Worm (Caenorhabditis elegans) whole organism, L2 larva: ENCODE data around the gene oac-4.

ENCODE experiments used
- C34F6.9 ChIP-seq: fragments of 150-350 bp; optimal IDR thresholded peaks from 2 replicates; lab custom pipeline; 2014; ENCODE audit warnings: missing biosample characterization, missing genetic modification characterization
- F13H6.1 ChIP-seq: sonication (generic microtip); optimal IDR thresholded peaks from 2 replicates; lab custom pipeline; 2016; ENCODE audit warnings: missing genetic modification characterization, missing compliant biosample characterization
- R02D3.7 ChIP-seq: fragments of 150-350 bp; optimal IDR thresholded peaks from 2 replicates; lab custom pipeline; 2014; ENCODE audit warnings: missing biosample characterization, missing genetic modification characterization
- Y55F3AM.14 ChIP-seq: fragments of 200-800 bp; sonication (Bioruptor generic); optimal IDR thresholded peaks from 2 replicates; lab custom pipeline; 2018; ENCODE audit warnings: mild to moderate bottlenecking, missing genetic modification characterization, missing compliant biosample characterization
- ZK546.5 ChIP-seq: sonication (generic microtip); optimal IDR thresholded peaks from 2 replicates; lab custom pipeline; 2017; ENCODE audit warnings: missing biosample characterization, missing genetic modification characterization
- aly-2 ChIP-seq: fragments of 150-350 bp; optimal IDR thresholded peaks from 2 replicates; lab custom pipeline; 2014; ENCODE audit warnings: missing biosample characterization, missing genetic modification characterization
- ama-1 ChIP-seq: fragments of 150-350 bp; optimal IDR thresholded peaks from 2 replicates; lab custom pipeline; 2018; ENCODE audit warnings: inconsistent platforms
- egl-27 ChIP-seq: sonication (generic microtip); optimal IDR thresholded peaks from 3 replicates; lab custom pipeline; 2017; ENCODE audit warnings: missing biosample characterization, missing genetic modification reagents, missing genetic modification characterization
- elt-1 ChIP-seq: fragments of 150-350 bp; optimal IDR thresholded peaks from 2 replicates; lab custom pipeline; 2014; ENCODE audit warnings: missing biosample characterization, missing genetic modification characterization
- elt-3 ChIP-seq: sonication (generic microtip); optimal IDR thresholded peaks from 2 replicates; lab custom pipeline; 2017; ENCODE audit warnings: missing biosample characterization, missing genetic modification characterization
- fos-1 ChIP-seq: fragments of 150-350 bp; optimal IDR thresholded peaks from 2 replicates; lab custom pipeline; 2014; ENCODE audit warnings: missing biosample characterization, missing genetic modification characterization
- gmeb-1 ChIP-seq: fragments of 150-350 bp; optimal IDR thresholded peaks from 2 replicates; lab custom pipeline; 2014; ENCODE audit warnings: missing biosample characterization, missing genetic modification characterization
- lin-11 ChIP-seq: fragments of 150-350 bp; sonication (generic microtip); optimal IDR thresholded peaks from 2 replicates; lab custom pipeline; 2014; ENCODE audit warnings: missing biosample characterization, missing genetic modification characterization, inconsistent platforms, mixed read lengths
- lin-13 ChIP-seq: fragments of 150-350 bp; optimal IDR thresholded peaks from 2 replicates; lab custom pipeline; 2014; ENCODE audit warnings: missing biosample characterization, missing genetic modification reagents, missing genetic modification characterization
- mbf-1 ChIP-seq: sonication (generic microtip); optimal IDR thresholded peaks from 2 replicates; lab custom pipeline; 2017; ENCODE audit warnings: missing biosample characterization, missing genetic modification characterization
- mdl-1 ChIP-seq, 2 experiments: fragments of 150-350 bp in 1 of 2; sonication (generic microtip) in 1 of 2; optimal IDR thresholded peaks; 2 replicates each; lab custom pipeline; 2017; ENCODE audit warnings: missing biosample characterization in 2 of 2, missing genetic modification characterization in 2 of 2
- nhr-12 ChIP-seq: fragments of 150-350 bp; optimal IDR thresholded peaks from 2 replicates; lab custom pipeline; 2014; ENCODE audit warnings: missing biosample characterization, missing genetic modification characterization
- nhr-129 ChIP-seq: fragments of 150-350 bp; optimal IDR thresholded peaks from 2 replicates; lab custom pipeline; 2014; ENCODE audit warnings: missing biosample characterization, missing genetic modification characterization
- nhr-21 ChIP-seq: fragments of 150-350 bp; optimal IDR thresholded peaks from 2 replicates; lab custom pipeline; 2014; ENCODE audit warnings: missing biosample characterization, missing genetic modification characterization
- nhr-23 ChIP-seq: fragments of 150-350 bp; optimal IDR thresholded peaks from 2 replicates; lab custom pipeline; 2014; ENCODE audit warnings: missing biosample characterization, missing genetic modification reagents, missing genetic modification characterization
- nhr-237 ChIP-seq: fragments of 150-350 bp; optimal IDR thresholded peaks from 2 replicates; lab custom pipeline; 2014; ENCODE audit warnings: missing biosample characterization, missing genetic modification characterization
- nhr-25 ChIP-seq: fragments of 150-350 bp; sonication (generic microtip); optimal IDR thresholded peaks from 3 replicates; lab custom pipeline; 2014; ENCODE audit warnings: missing biosample characterization, missing genetic modification characterization
- peb-1 ChIP-seq: fragments of 150-350 bp; optimal IDR thresholded peaks from 2 replicates; lab custom pipeline; 2014; ENCODE audit warnings: missing biosample characterization, missing genetic modification characterization
- sem-4 ChIP-seq: fragments of 150-350 bp; optimal IDR thresholded peaks from 2 replicates; lab custom pipeline; 2014; ENCODE audit warnings: missing biosample characterization, missing genetic modification reagents, missing genetic modification characterization
- sma-3 ChIP-seq: sonication (generic microtip); optimal IDR thresholded peaks from 2 replicates; lab custom pipeline; 2016; ENCODE audit warnings: missing genetic modification reagents, missing genetic modification characterization, missing compliant biosample characterization
- snpc-4 ChIP-seq: fragments of 150-350 bp; optimal IDR thresholded peaks from 2 replicates; lab custom pipeline; 2014; ENCODE audit warnings: missing biosample characterization, missing genetic modification characterization
- unc-55 ChIP-seq: fragments of 150-350 bp; sonication (generic microtip); optimal IDR thresholded peaks from 3 replicates; lab custom pipeline; 2014; ENCODE audit warnings: missing biosample characterization, missing genetic modification reagents, missing genetic modification characterization
- unc-62 ChIP-seq: fragments of 150-350 bp; optimal IDR thresholded peaks from 2 replicates; lab custom pipeline; 2014; ENCODE audit warnings: missing biosample characterization, missing genetic modification reagents, missing genetic modification characterization
- zag-1 ChIP-seq: fragments of 150-350 bp; optimal IDR thresholded peaks from 2 replicates; lab custom pipeline; 2014; ENCODE audit warnings: missing biosample characterization, missing genetic modification characterization
- ztf-1 ChIP-seq: fragments of 200-800 bp; sonication (Bioruptor generic); conservative IDR thresholded peaks from 2 replicates; pipeline ENCODE4 v1.3.6; 2022; ENCODE audit warnings: missing genetic modification characterization, missing compliant biosample characterization
- ztf-11 ChIP-seq: sonication (generic microtip); optimal IDR thresholded peaks from 2 replicates; lab custom pipeline; 2017; ENCODE audit warnings: missing biosample characterization, missing genetic modification characterization

oac-4 gene

ce11 chrII:3808104-3808503, 27.7 kb downstream of the oac-4 start, which contains the start of gene F54D10.5 (continued):
- TF ChIP-seq gmeb-1 (tag; lab: Kevin White, UChicago) (peak; percentile 95), peb-1 (tag; lab: Kevin White, UChicago) (no peak), elt-3 (tag; lab: Kevin White, UChicago) (no peak), ztf-11 (no peak), ama-1 (no peak), lin-11 (tag; lab: Kevin White, UChicago) (peak; percentile 70), ZK546.5 (peak; percentile 41), sem-4 (tag; lab: Kevin White, UChicago) (peak; percentile 74), nhr-237 (tag; lab: Kevin White, UChicago) (peak; percentile 22)

- TF ChIP-seq egl-27 (tag; lab: Kevin White, UChicago), result no peak
- TF ChIP-seq snpc-4 (tag; lab: Kevin White, UChicago), result no peak
- TF ChIP-seq zag-1 (tag; lab: Kevin White, UChicago), result no peak
- no peak for TF ChIP-seq F13H6.1 (tag; lab: Kevin White, UChicago)
- TF ChIP-seq ztf-1, result no peak
- no peak for TF ChIP-seq nhr-12 (tag; lab: Kevin White, UChicago)
- TF ChIP-seq lin-13, result no peak
Measured at ce11 chrII:3806964-3807363, 28.9 kb downstream of the oac-4 start, which contains the start of gene F54D10.4. Gene F54D10.4 (minus strand): TSS chrII:3807064.

- no peak for TF ChIP-seq gmeb-1 (tag; lab: Kevin White, UChicago)
- TF ChIP-seq elt-3 (tag; lab: Kevin White, UChicago), result no peak
- TF ChIP-seq sma-3, result no peak
- no peak for TF ChIP-seq lin-11 (tag; lab: Kevin White, UChicago)
- no peak for TF ChIP-seq Y55F3AM.14 (GFP tag; lab: Kevin White, UChicago)
- no peak for TF ChIP-seq zag-1 (tag; lab: Kevin White, UChicago)
- TF ChIP-seq unc-62 (GFP tag; lab: Kevin White, UChicago), result no peak
- no peak for TF ChIP-seq fos-1
- TF ChIP-seq egl-27 (tag; lab: Kevin White, UChicago), result no peak
- TF ChIP-seq nhr-23 (tag; lab: Kevin White, UChicago), result no peak
- no peak for TF ChIP-seq nhr-21 (tag; lab: Kevin White, UChicago)
- TF ChIP-seq lin-13, result no peak
- TF ChIP-seq peb-1 (tag; lab: Kevin White, UChicago), result no peak
- no peak for TF ChIP-seq sem-4 (tag; lab: Kevin White, UChicago)
- TF ChIP-seq ztf-11, result no peak
Measured at ce11 chrII:3805518-3805917, 30.3 kb downstream of the oac-4 start.

ce11 chrII:3803219-3803618, 32.6 kb downstream of the oac-4 start, which contains the start of gene ins-32:
Gene ins-32 (minus strand): TSS chrII:3803319.
- TF ChIP-seq peb-1 (tag; lab: Kevin White, UChicago) (no peak), Y55F3AM.14 (GFP tag; lab: Kevin White, UChicago) (no peak), lin-13 (no peak), nhr-129 (no peak), C34F6.9 (tag; lab: Kevin White, UChicago) (no peak), nhr-25 (tag; lab: Kevin White, UChicago) (no peak)

- no peak for TF ChIP-seq C34F6.9 (tag; lab: Kevin White, UChicago)
- no peak for TF ChIP-seq unc-62 (GFP tag; lab: Kevin White, UChicago)
Measured at ce11 chrII:3795323-3795722, 40.5 kb downstream of the oac-4 start, which contains the start of gene Y8A9A.2. Gene Y8A9A.2 (plus strand): TSS chrII:3795623.

- TF ChIP-seq mdl-1 (tag; optimal IDR thresholded peaks at IDR 0.05; lab: Kevin White, UChicago) (no peak), lin-13 (no peak), zag-1 (tag; lab: Kevin White, UChicago) (no peak), ZK546.5 (no peak), R02D3.7 (tag; lab: Kevin White, UChicago) (no peak), mbf-1 (tag; lab: Kevin White, UChicago) (no peak), unc-55 (GFP tag; lab: Kevin White, UChicago) (no peak), sma-3 (no peak), aly-2 (no peak), elt-1 (no peak)
Measured at ce11 chrII:3793336-3793735, 42.5 kb downstream of the oac-4 start, which contains the start of gene fbxb-99. Gene fbxb-99 (minus strand): TSS chrII:3793436.
